Fruit fly (Drosophila melanogaster) whole organism, pupa: ENCODE results near the gene Klp10A.

Experiments used
- CG12605 ChIP-seq: fragments of 200-800 bp; sonication (Bioruptor generic); IDR thresholded peaks from 2 replicates; pipeline ENCODE4 v1.3.6; 2022; ENCODE audit warnings: missing biosample characterization, missing genetic modification characterization
- CG14655 ChIP-seq: fragments of 200-800 bp; sonication (Bioruptor generic); optimal IDR thresholded peaks from 3 replicates; lab custom pipeline; 2017; ENCODE audit warnings: mild to moderate bottlenecking, missing biosample characterization, missing genetic modification reagents, missing genetic modification characterization
- CG15710 ChIP-seq: fragments of 200-800 bp; sonication (Bioruptor generic); optimal IDR thresholded peaks from 2 replicates; lab custom pipeline; 2018; ENCODE audit warnings: missing biosample characterization, mild to moderate bottlenecking, missing genetic modification characterization, moderate library complexity
- CG17806 ChIP-seq: fragments of 200-800 bp; sonication (Bioruptor generic); optimal IDR thresholded peaks from 2 replicates; lab custom pipeline; 2018; ENCODE audit warnings: missing biosample characterization, mild to moderate bottlenecking, missing genetic modification characterization, moderate library complexity
- EcR ChIP-seq: fragments of 200-800 bp; sonication (Bioruptor generic); optimal IDR thresholded peaks from 3 replicates; lab custom pipeline; 2019; ENCODE audit warnings: missing biosample characterization, missing genetic modification characterization, mild to moderate bottlenecking, moderate library complexity, missing genetic modification reagents
- Pif1A ChIP-seq: fragments of 200-800 bp; sonication (Bioruptor generic); optimal IDR thresholded peaks from 3 replicates; lab custom pipeline; 2016; ENCODE audit warnings: missing biosample characterization, missing genetic modification characterization
- Pif1B ChIP-seq: fragments of 200-800 bp; sonication (Bioruptor generic); optimal IDR thresholded peaks from 3 replicates; lab custom pipeline; 2016; ENCODE audit warnings: missing biosample characterization, missing genetic modification characterization

DNA sequence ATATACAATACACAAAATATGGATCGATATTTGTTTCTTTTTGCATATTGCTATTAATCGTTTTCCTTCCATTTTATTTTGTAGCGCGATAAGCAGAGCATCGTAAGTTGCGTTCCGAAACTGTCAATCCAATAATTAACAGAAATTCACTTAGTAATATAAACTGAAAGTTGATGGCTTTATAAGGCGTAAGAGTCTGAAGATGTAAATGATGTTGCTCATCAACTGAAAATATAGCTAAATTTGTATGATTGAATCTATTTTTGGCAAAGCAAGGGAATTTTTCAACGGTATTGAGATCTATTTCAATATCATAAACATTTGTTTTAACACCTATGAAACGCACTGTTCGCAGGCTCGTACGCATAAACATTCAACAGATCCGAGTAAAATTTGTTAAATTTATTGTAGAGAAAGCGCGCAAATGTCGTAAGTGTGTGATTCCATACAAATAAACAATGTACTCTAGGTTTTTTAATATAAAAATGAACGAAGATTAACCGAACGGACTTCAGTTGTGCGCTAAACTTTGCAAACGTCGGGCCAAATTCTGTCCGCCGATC is 48.1 kb downstream of the Klp10A start, which contains the start of gene Vago:
- TF ChIP-seq CG12605 (GFP tag; lab: Robert Waterston, UW) (no peak), CG15710 (no peak), Pif1B (GFP tag; lab: Kevin White, UChicago) (no peak), CG17806 (tag; lab: Kevin White, UChicago) (no peak), EcR (GFP tag; lab: Kevin White, UChicago) (no peak), Pif1A (GFP tag; lab: Kevin White, UChicago) (no peak), CG14655 (GFP tag; lab: Kevin White, UChicago) (no peak)
